Worm (Caenorhabditis elegans) whole organism, L4/young adult: ENCODE results near the gene F23B2.10.

ENCODE experiments used
- W03F9.2 ChIP-seq: fragments of 150-350 bp; optimal IDR thresholded peaks from 2 replicates; lab custom pipeline; 2014; ENCODE audit warnings: missing biosample characterization, missing genetic modification characterization
- dao-5 ChIP-seq: sonication (generic microtip); optimal IDR thresholded peaks from 2 replicates; lab custom pipeline; 2016; ENCODE audit warnings: missing genotype, missing genetic modification characterization, moderate library complexity, missing compliant biosample characterization
- him-1 ChIP-seq: sonication (generic microtip); optimal IDR thresholded peaks from 2 replicates; lab custom pipeline; 2016; ENCODE audit warnings: missing genotype, missing genetic modification reagents, missing genetic modification characterization, missing compliant biosample characterization

Gene F23B2.10

DNA sequence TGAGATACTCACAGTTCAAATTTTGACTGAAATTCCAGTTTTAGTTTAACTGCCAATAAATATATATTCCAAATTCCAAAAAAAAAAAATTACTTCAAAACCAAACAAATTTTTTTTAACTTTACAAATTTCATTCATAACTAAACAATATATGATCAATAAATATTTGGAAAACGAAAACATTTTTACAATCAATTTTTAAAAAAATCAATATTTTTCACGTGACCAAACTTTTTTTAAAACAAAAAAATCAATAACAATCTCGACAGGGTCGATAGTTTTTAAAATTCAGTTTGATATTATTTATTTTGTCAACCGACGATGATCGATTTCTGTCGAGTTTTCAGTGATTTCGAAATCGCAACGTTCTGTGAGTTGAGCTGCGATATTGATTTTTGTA lies 4.0 kb downstream of the F23B2.10 start, which contains the start of gene F23B2.7:
TSS of gene F23B2.7 (plus strand) at position 301 of the 400 bp plus-strand sequence.
- TF ChIP-seq him-1 (tag; lab: Kevin White, UChicago) (no peak), dao-5 (tag; lab: Kevin White, UChicago) (no peak), W03F9.2 (tag; lab: Kevin White, UChicago) (no peak)

DNA sequence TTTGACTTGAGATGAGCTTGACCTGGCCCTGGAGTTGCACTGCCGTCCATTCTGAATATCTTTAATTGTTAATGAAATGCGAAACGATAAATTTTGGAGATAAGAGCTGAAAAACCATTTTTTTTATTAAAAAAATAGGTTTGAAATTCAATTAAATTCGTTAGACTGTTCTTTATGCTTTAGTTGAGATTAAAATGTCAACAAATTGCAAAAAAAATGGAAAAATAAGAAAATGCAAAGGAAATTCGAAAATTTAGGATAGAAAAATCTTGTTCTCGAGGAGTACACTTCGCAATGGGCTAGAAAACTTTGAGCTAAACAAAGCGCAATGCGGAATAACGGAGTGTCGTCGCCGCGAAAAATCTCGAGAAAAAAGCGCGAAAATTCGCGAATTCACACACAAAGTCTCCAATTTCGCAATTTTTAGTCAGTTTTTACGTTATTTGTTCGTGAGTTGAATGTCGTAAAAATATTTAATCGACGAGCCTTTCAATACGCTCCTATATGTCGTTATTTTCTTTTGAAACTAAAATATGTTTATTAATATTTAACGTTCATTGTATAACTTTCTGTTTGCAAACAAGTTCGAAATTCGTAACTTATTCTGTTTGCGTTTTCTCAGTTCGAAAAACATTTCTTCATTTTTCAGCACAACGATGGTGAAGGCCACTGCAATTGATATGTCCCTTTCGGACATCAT lies 7.2 kb downstream of the F23B2.10 start, which contains the start of the genes rpb-12 and aly-2:
TSS of gene rpb-12 (minus strand) at position 51 of the 700 bp plus-strand sequence.
TSS of gene aly-2 (plus strand) at position 650 of the 700 bp plus-strand sequence.
- no peak for TF ChIP-seq dao-5 (tag; lab: Kevin White, UChicago)
- peak; percentile 43 for TF ChIP-seq W03F9.2 (tag; lab: Kevin White, UChicago)

DNA sequence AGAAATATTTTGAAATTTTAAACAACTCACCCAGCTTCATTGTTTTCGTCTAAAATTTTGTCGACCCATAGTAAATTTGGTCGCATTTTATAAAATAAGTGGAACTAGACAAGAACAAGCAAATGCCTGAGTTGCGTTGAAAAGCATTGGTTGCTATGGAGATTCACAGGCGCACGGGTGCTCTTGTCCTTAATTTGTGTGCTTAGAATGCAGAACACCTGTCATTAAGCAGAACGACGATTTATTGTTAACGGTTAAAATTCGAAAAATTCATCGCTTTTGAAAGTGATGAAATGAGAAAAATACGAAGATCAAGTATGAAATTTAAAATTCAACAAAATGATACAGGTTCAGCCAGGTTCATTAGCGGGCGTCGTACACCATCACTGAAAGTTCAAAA lies 8.1 kb downstream of the F23B2.10 start, which contains the start of gene daf-10:
TSS of gene daf-10 (minus strand) at position 101 of the 400 bp plus-strand sequence.
- no peak for TF ChIP-seq him-1 (tag; lab: Kevin White, UChicago)
- no peak for TF ChIP-seq dao-5 (tag; lab: Kevin White, UChicago)
- TF ChIP-seq W03F9.2 (tag; lab: Kevin White, UChicago), result no peak

DNA sequence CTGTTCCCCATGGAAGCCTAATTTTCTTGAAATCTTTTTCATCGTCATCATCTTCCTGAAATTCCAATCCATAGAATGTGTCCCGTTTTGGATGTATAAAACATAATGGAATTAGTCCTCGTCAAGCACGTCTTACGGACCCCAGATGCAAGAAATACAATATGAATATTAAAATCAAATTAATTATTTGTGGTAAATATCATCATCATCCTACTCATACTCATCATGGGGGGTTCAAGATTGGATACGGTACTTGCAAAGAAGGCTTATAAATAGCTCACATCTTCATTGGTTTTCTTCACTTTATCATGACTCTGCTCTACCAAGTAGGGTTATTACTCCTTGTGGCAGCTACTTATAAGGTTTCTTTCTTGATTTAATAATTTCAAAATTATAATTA lies 9.8 kb downstream of the F23B2.10 start, which contains the start of gene flp-1:
TSS of gene flp-1 (plus strand) at position 301 of the 400 bp plus-strand sequence.
- TF ChIP-seq W03F9.2 (tag; lab: Kevin White, UChicago) (no peak), him-1 (tag; lab: Kevin White, UChicago) (no peak), dao-5 (tag; lab: Kevin White, UChicago) (no peak)

DNA sequence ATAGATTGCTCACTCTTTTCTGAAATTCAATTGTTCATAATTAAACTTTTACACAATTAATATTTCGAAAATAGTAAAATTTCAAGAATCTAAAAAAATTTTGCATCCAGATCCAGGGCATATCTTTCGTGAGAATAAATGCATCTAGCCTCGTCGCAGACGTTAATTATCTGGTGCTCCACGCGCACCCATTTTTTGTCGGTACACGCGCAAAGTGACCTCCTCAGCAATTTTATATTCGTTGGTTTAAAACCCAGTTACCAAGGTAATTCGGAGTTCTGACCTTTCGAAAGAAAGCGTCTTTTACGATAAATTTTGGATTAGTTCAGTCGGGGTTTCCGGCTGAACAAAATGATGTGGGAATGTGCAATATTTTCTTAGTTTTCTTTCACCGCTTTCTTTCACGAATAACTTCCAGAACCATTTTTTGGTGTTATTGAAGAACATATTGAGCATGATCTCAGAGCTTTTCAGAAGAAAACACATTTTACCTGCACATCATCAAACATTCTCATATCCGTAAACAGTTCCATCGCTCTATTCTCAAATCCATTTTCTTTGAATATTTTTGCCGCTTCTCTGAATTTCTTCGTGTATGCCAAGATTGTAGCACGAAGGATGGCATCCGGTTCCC lies 13.9 kb downstream of the F23B2.10 start:
- TF ChIP-seq him-1 (tag; lab: Kevin White, UChicago) (no peak), dao-5 (tag; lab: Kevin White, UChicago) (no peak), W03F9.2 (tag; lab: Kevin White, UChicago) (no peak)

DNA sequence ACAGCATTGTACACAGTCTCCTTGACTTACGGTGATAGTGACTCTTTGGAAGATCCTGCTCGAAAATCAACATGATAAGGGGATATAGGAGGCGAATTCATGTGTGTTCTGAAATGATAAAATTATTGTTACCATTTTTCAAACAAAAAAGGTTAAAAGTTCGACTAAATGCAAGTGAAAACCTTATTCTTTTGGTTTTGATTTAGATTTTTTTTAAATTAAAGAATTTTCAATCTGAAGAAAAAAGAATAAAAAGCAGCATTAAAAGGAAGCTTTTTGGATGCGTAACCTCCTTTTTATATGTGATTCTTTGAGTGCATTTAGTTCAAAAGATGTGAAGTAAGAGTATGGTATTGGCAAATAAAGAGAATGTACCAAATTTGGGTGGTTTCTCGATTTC lies 18.8 kb downstream of the F23B2.10 start, which contains the start of gene delm-1:
TSS of gene delm-1 (minus strand) at position 101 of the 400 bp plus-strand sequence.
- TF ChIP-seq W03F9.2 (tag; lab: Kevin White, UChicago), result no peak
- no peak for TF ChIP-seq dao-5 (tag; lab: Kevin White, UChicago)
- TF ChIP-seq him-1 (tag; lab: Kevin White, UChicago), result no peak

DNA sequence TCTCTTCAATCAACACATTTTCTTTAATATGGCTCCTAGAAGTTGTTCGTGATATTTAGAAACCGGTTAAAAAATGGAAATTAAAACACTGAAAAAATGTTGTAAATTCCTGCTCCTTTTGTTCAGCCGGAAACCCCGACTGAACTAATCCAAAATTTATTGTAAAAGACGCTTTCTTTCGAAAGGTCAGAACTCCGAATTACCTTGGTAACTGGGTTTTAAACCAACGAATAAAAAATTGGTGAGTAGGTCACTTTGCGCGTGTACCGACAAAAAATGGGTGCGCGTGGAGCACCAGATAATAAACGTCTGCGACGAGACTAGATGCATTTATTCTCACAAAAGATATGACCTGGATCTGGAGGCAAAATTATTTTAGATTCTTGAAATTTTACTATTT lies 23.6 kb downstream of the F23B2.10 start:
- TF ChIP-seq W03F9.2 (tag; lab: Kevin White, UChicago) (no peak), him-1 (tag; lab: Kevin White, UChicago) (no peak), dao-5 (tag; lab: Kevin White, UChicago) (no peak)

DNA sequence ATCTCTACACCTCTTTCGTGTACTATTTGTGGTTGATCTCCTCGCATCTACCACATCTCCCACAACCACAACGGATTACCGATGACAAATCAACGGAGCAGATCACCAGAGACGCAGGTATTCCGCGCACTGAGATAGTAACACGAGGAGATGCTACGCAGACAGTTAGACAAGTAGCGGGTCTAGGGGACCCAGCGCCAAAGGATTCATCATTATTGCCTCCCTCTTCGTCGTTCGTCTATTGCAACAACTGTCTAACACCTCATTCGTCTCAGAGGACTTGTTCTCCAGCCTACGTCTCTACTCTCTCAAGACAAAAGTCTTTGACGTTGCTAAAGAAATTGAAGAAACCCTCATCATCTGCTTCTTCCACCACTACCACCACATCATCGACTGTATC lies 32.6 kb downstream of the F23B2.10 start:
- TF ChIP-seq W03F9.2 (tag; lab: Kevin White, UChicago), result no peak
- TF ChIP-seq dao-5 (tag; lab: Kevin White, UChicago), result no peak
- no peak for TF ChIP-seq him-1 (tag; lab: Kevin White, UChicago)

DNA sequence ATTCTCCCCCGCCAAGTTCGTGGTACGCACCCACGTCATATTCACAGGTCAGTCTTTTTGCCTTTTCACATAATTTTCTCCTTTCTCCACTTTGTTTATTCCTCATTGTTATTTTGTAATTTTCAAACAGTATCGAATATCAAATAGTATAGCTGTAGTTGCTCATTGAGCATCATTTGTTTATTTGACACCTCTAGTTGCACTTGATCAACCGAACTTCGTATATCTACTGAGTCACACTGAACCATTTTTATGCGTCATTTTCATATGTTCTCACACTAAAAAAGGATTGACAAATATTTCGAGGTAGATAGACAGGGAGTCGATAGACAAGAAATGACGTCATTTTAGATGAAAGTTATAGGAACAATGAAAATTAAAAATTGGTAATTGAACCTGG lies 33.9 kb downstream of the F23B2.10 start:
- TF ChIP-seq him-1 (tag; lab: Kevin White, UChicago) (no peak), dao-5 (tag; lab: Kevin White, UChicago) (no peak), W03F9.2 (tag; lab: Kevin White, UChicago) (no peak)

DNA sequence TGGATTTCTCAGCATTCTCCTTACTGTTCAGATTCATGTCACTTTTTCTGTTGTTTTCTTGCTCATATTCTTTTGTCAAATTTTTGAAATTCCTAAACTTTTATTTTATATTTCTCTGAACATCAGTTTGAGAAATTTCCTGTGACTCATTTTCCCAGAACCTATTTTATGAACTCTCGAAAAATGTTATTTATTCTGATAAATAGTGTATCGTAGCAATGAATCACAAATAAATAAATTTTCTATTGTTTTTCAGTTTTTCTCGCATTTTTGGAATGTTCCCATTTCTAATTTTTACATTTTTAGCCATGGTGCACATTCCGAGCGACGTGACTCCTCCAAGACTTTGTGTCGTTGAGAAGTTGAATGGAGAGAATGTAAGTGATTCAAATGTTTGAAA lies 35.4 kb downstream of the F23B2.10 start, which contains the start of gene nrfl-1:
TSS of gene nrfl-1 (plus strand) at position 301 of the 400 bp plus-strand sequence.
- no peak for TF ChIP-seq W03F9.2 (tag; lab: Kevin White, UChicago)
- TF ChIP-seq him-1 (tag; lab: Kevin White, UChicago), result no peak
- TF ChIP-seq dao-5 (tag; lab: Kevin White, UChicago), result no peak

DNA sequence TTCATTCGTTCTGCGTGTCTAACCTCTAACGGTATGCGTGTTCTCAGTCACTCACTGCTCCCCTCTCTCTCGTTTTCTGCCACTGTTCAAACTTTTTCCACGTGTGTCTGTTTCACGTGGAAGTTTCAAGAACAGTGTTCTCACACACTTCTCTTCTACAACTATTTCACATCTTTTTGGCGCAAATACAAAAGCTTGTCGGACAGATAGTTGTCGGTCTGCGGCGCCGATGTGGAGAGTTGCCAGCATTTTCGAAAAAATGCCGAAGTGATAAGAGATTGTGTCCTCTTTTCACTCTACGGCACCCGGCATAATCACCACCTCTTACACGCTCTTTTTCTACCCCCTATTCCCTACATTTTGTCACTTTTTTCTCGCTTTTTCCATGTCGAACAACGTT lies 35.8 kb downstream of the F23B2.10 start:
- TF ChIP-seq him-1 (tag; lab: Kevin White, UChicago) (no peak), dao-5 (tag; lab: Kevin White, UChicago) (no peak), W03F9.2 (tag; lab: Kevin White, UChicago) (no peak)

DNA sequence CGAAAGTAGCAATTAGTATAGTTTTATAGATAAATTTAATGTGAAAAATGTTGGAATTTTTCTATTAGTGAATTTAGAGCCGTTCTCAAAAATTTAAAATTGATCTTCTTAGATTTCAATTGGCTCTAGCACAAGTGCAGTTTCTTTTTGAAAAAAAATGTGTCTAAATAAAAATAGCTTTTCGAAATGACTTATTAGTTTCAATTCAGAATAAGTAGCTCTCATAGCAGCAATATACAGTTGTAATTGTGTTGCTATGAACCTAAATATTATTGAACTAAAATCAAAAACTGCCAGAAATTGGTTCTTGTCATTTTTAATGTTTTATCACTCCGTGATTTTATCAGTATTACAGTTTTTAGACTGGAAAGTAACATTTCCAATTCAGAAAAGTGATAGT lies 36.5 kb downstream of the F23B2.10 start:
- TF ChIP-seq dao-5 (tag; lab: Kevin White, UChicago) (no peak), W03F9.2 (tag; lab: Kevin White, UChicago) (no peak), him-1 (tag; lab: Kevin White, UChicago) (no peak)

DNA sequence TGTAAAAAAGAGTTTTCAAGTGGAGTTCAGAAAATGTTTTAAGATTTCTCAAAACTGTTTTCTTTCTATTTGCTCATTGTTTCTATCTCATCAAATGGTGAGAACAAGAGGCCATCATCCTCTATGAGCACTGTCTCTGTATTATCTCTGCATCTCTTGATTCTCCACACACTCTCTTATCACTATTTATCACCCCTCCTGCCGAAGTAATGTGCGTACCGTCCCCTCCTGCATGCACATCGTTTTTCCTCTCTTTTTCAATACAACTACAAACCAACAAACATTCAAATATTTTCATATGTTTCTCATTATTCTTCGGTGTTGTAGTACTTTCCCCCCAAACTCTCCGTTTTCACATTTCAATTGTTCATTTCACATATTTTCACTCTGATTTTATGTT lies 37.7 kb downstream of the F23B2.10 start:
- TF ChIP-seq him-1 (tag; lab: Kevin White, UChicago), result no peak
- no peak for TF ChIP-seq W03F9.2 (tag; lab: Kevin White, UChicago)
- TF ChIP-seq dao-5 (tag; lab: Kevin White, UChicago), result no peak
